Worm (Caenorhabditis elegans): ENCODE measurements around the gene meg-4.

DNA sequence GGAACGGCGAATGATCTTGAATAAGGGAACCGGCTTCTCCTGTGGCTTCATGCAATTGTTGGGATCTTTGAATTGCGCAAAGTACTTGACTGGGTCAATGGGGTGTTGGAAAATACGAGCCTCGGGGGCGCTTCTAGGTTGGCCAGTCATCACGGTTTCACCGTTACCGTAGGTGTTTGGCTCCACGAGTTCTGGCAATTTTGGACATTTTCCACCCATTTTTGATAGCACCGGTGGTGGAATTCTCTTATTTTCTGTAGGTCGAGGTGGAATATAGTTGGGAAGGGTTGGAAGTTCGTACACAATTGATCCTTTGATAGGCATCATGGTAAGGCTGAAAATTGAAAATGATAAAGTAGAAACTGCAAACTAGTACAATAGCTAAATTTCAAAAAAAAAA, 31.1 kb upstream of the meg-4 start, which contains the start of gene ZK380.4:
- no peak for TF ChIP-seq nhr-12 (tag; optimal IDR thresholded peaks at IDR 0.05)
- TF ChIP-seq M03D4.4 (tag; optimal IDR thresholded peaks at IDR 0.05), result no peak
- no peak for TF ChIP-seq sptf-1 (tag; optimal IDR thresholded peaks at IDR 0.05)
- no peak for TF ChIP-seq blmp-1 (tag; optimal IDR thresholded peaks at IDR 0.05)
- TF ChIP-seq unc-62 (GFP tag; optimal IDR thresholded peaks at IDR 0.05), result no peak
- TF ChIP-seq snpc-4 (tag; optimal IDR thresholded peaks at IDR 0.05), result no peak
- TF ChIP-seq ztf-11 (tag; optimal IDR thresholded peaks at IDR 0.05), result no peak
- no peak for TF ChIP-seq nhr-76 (tag; optimal IDR thresholded peaks at IDR 0.05)
- no peak for TF ChIP-seq tbx-8 (GFP tag; optimal IDR thresholded peaks at IDR 0.05)
- TF ChIP-seq elt-3 (tag; optimal IDR thresholded peaks at IDR 0.05), result no peak

Measured in whole organism, mixed stage, embryonic.